Worm (Caenorhabditis elegans): Measurements from ENCODE around the gene ZK662.5.

ce11 chrX:15769895-15770559, 48.6 kb downstream of the ZK662.5 start:
- TF ChIP-seq ref-1 (GFP tag; conservative IDR thresholded peaks at IDR 0.05): no peak
- no peak for TF ChIP-seq ztf-29 (GFP tag; IDR thresholded peaks at IDR 0.05)
- no peak for TF ChIP-seq cog-1 (tag; optimal IDR thresholded peaks at IDR 0.05)
